Worm (Caenorhabditis elegans): Measurements from ENCODE around the gene tgn-38.

DNA sequence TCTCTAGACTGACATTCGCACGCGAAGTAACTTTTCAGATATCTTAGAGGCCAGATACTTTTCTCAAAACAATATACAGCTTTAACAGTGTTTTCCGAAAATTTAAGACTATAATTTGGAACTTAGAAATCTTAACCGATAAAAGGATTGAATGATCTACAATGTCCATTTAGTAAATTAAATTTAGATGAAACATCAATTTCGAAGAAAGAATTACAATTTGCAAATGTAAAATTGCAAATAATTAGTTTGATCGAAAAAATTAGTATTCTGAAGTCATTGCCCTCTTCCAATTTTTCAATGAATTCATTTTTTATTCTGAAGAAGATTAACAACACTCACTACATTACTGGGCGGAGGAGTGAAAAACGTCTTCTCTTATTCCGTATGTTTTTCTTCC lies 39.6 kb upstream of the tgn-38 start, which contains the start of gene bath-37:
- TF ChIP-seq mxl-2 (GFP tag; conservative IDR thresholded peaks at IDR 0.05), result no peak
- no peak for TF ChIP-seq zfp-3 (GFP tag; conservative IDR thresholded peaks at IDR 0.05)
- no peak for TF ChIP-seq Y105C5A.15 (GFP tag; IDR thresholded peaks at IDR 0.05)
- TF ChIP-seq lin-13 (GFP tag; optimal IDR thresholded peaks at IDR 0.05), result no peak
- no peak for TF ChIP-seq unc-62 (GFP tag; optimal IDR thresholded peaks at IDR 0.05 in 1 of 2)
- TF ChIP-seq unc-62 (tag; optimal IDR thresholded peaks at IDR 0.05), result no peak
